Worm (Caenorhabditis elegans) whole organism, L3 larva: ENCODE measurements around the gene F28B1.9.

Experiments used
- ama-1 ChIP-seq: fragments of 150-350 bp; optimal IDR thresholded peaks from 2 replicates; lab custom pipeline; 2018
- ceh-9 ChIP-seq: sonication (generic microtip); optimal IDR thresholded peaks from 2 replicates; lab custom pipeline; 2018; ENCODE audit warnings: missing biosample characterization, missing genetic modification characterization
- nhr-12 ChIP-seq: fragments of 150-350 bp; optimal IDR thresholded peaks from 2 replicates; lab custom pipeline; 2014; ENCODE audit warnings: missing biosample characterization, missing genetic modification characterization
- pqm-1 ChIP-seq: fragments of 150-350 bp; optimal IDR thresholded peaks from 2 replicates; lab custom pipeline; 2017; ENCODE audit warnings: missing biosample characterization, missing genetic modification characterization, inconsistent platforms

DNA sequence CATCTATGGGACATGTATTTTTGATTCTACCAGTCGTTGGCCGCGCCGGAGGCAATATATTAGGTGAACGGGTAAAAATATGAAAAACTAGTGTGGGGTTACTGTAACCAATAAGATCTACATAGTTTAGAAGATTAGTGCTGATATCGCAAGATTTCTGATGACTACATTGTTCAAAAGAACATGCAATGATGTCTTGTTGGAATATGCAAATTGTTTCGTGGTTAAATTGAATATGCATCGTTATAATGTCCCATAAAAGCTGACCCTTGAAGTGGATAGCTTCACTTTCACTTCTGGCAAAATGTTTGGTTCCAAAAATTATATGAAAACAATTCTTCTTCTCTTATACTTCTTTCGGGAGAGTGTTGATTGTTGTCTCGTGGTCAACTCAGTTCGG lies 17.2 kb upstream of the F28B1.9 start, which contains the start of gene F28B1.2:
- TF ChIP-seq ama-1 (lab: Kevin White, UChicago) (no peak), nhr-12 (tag; lab: Kevin White, UChicago) (no peak), pqm-1 (tag; lab: Kevin White, UChicago) (no peak), ceh-9 (no peak)
